Fruit fly (Drosophila melanogaster): ENCODE results near the gene CrebA.
A peak's percentile ranks its signal among the peaks of the same experiment; 100 is the strongest.

Gene CrebA

DNA sequence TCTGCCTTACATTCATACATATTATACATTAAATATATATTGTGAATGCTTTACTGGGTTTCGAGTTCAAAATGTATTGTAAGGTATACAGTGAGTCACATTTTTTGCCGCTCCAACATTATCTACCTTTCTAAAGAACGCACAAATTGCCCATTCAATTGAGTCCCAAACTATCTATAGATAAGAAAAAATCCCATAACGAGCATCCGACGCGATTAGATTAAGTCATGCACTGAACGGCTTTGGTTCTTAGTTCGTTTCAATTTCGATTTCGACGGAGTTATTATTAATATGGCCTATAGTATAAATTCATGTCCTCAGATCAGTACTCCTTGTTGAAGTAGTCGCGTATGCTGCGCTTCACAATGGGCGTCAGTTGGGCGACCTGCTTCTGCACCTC, 17.7 kb upstream of the CrebA start (continued):
- TF ChIP-seq H2.0 (GFP tag; IDR thresholded peaks at IDR 0.05) = 0 out of 2 replicates have a peak, but pooled peaks have one; percentile 18
- TF ChIP-seq CG8388 (GFP tag; optimal IDR thresholded peaks at IDR 0.05) = peak; percentile 39
- no peak for TF ChIP-seq CG3281 (GFP tag; optimal IDR thresholded peaks at IDR 0.05)
- no peak for TF ChIP-seq CG3163 (GFP tag; optimal IDR thresholded peaks at IDR 0.05)
- TF ChIP-seq Med (GFP tag) = peak; percentile 18
- no peak for TF ChIP-seq CG6175 (GFP tag; IDR thresholded peaks at IDR 0.05)
- TF ChIP-seq CG15696 (tag; optimal IDR thresholded peaks at IDR 0.05) = peak; percentile 12
- no peak for TF ChIP-seq gce (GFP tag; IDR thresholded peaks at IDR 0.05)

DNA sequence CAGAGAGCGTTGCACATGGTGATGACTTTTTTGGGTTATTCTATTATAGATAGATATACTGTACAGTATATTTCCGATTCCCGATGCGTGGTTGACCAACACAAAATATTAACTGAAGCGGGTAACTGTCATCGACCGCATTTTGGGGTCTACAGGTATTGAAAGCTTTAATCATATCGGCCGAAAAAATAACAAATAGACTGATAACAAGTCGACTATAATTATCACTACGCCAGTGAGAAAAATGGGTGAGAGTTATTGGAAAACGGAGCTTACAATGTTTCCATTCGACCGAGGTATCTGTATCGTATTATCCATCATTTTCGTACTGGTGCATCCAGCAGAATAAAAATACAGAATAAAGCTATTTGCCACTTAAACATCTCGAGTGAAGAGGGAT, 16.9 kb upstream of the CrebA start:
- TF ChIP-seq CG14050 (GFP tag; IDR thresholded peaks at IDR 0.05) = no peak
- TF ChIP-seq ttk (GFP tag; IDR thresholded peaks at IDR 0.05) = no peak
- TF ChIP-seq CG11504 (tag; optimal IDR thresholded peaks at IDR 0.05) = no peak
- no peak for TF ChIP-seq Ada2b (GFP tag; IDR thresholded peaks at IDR 0.05)
- no peak for TF ChIP-seq CG30431 (GFP tag; optimal IDR thresholded peaks at IDR 0.05)
- peak; percentile 4 for TF ChIP-seq lab (GFP tag; optimal IDR thresholded peaks at IDR 0.05)
- TF ChIP-seq prd (optimal IDR thresholded peaks at IDR 0.05) = no peak
- no peak for TF ChIP-seq prd (GFP tag; IDR thresholded peaks at IDR 0.05)
- peak; percentile 32 for TF ChIP-seq CG15601 (tag; optimal IDR thresholded peaks at IDR 0.05)
- 0 out of 2 replicates have a peak, but pooled peaks have one; percentile 19 for TF ChIP-seq stc (GFP tag; IDR thresholded peaks at IDR 0.05)
- no peak for TF ChIP-seq fd3F (GFP tag; optimal IDR thresholded peaks at IDR 0.05)
- no peak for TF ChIP-seq otp (GFP tag; IDR thresholded peaks at IDR 0.05)
- no peak for TF ChIP-seq CG12155 (GFP tag; optimal IDR thresholded peaks at IDR 0.05)
- TF ChIP-seq mirr (GFP tag; optimal IDR thresholded peaks at IDR 0.05) = peak; percentile 63
- no peak for TF ChIP-seq Lim3 (GFP tag; IDR thresholded peaks at IDR 0.05)
- no peak for TF ChIP-seq ara (GFP tag; IDR thresholded peaks at IDR 0.05)
- no peak for TF ChIP-seq lilli (GFP tag; optimal IDR thresholded peaks at IDR 0.05)
- no peak for TF ChIP-seq CG34224 (GFP tag; IDR thresholded peaks at IDR 0.05; ENCODE audit: partially characterized antibody)
- no peak for TF ChIP-seq Hmr (GFP tag; optimal IDR thresholded peaks at IDR 0.05)
- no peak for TF ChIP-seq CG11696 (GFP tag; IDR thresholded peaks at IDR 0.05)
- TF ChIP-seq Atf3 (GFP tag; optimal IDR thresholded peaks at IDR 0.05) = no peak
- no peak for TF ChIP-seq Abd-B (GFP tag; optimal IDR thresholded peaks at IDR 0.05)
- no peak for TF ChIP-seq CG6683 (GFP tag; optimal IDR thresholded peaks at IDR 0.05)
- TF ChIP-seq sug (tag; optimal IDR thresholded peaks at IDR 0.05) = peak; percentile 3
- no peak for TF ChIP-seq fd64A (GFP tag; optimal IDR thresholded peaks at IDR 0.05)
- no peak for TF ChIP-seq Jarid2 (GFP tag; optimal IDR thresholded peaks at IDR 0.05)
- no peak for TF ChIP-seq CG8290 (GFP tag; optimal IDR thresholded peaks at IDR 0.05)
- TF ChIP-seq CG8290 (tag; optimal IDR thresholded peaks at IDR 0.05) = peak in 1 of 2 experiments; percentile 17
- TF ChIP-seq CG34376 (GFP tag; optimal IDR thresholded peaks at IDR 0.05) = peak; percentile 12
- no peak for TF ChIP-seq Oli (tag; optimal IDR thresholded peaks at IDR 0.05)
- TF ChIP-seq lov (optimal IDR thresholded peaks at IDR 0.05) = no peak
- no peak for TF ChIP-seq lov (GFP tag; IDR thresholded peaks at IDR 0.05)
- no peak for TF ChIP-seq Usf (GFP tag; optimal IDR thresholded peaks at IDR 0.05)
- no peak for TF ChIP-seq Eip74EF (GFP tag; optimal IDR thresholded peaks at IDR 0.05)
- no peak for TF ChIP-seq dpn (GFP tag; optimal IDR thresholded peaks at IDR 0.05)
- no peak for TF ChIP-seq cato (GFP tag; optimal IDR thresholded peaks at IDR 0.05; ENCODE audit: borderline replicate concordance)
- TF ChIP-seq exex (tag; optimal IDR thresholded peaks at IDR 0.05) = peak; percentile 76
- TF ChIP-seq CG6765 (GFP tag; optimal IDR thresholded peaks at IDR 0.05) = no peak
- no peak for TF ChIP-seq fu2 (GFP tag; optimal IDR thresholded peaks at IDR 0.05)
- 0 out of 3 replicates have a peak, but pooled peaks have one; percentile 56 for TF ChIP-seq CG2199 (GFP tag; IDR thresholded peaks at IDR 0.05)
- TF ChIP-seq CG18599 (GFP tag; optimal IDR thresholded peaks at IDR 0.05) = no peak
- TF ChIP-seq Mes4 (GFP tag; optimal IDR thresholded peaks at IDR 0.05) = no peak
- no peak for TF ChIP-seq tna (GFP tag; IDR thresholded peaks at IDR 0.05; ENCODE audit: partially characterized antibody)

Measured in whole organism, embryonic.